Fruit fly (Drosophila melanogaster): Measurements from ENCODE around the gene CG4678.

CG4678 gene

dm6 chrX:16651098-16651497 lies 44.8 kb upstream of the CG4678 start, which contains the start of the genes CG32573 and CG42512 (continued):
- TF ChIP-seq lov (optimal IDR thresholded peaks at IDR 0.05): no peak
- no peak for TF ChIP-seq lov (GFP tag; IDR thresholded peaks at IDR 0.05)
- peak; percentile 49 for TF ChIP-seq HmgZ (tag; optimal IDR thresholded peaks at IDR 0.05)
- no peak for TF ChIP-seq pros (GFP tag; optimal IDR thresholded peaks at IDR 0.05)
- TF ChIP-seq slp2 (GFP tag; optimal IDR thresholded peaks at IDR 0.05): no peak
- TF ChIP-seq CG4424 (GFP tag; optimal IDR thresholded peaks at IDR 0.05): no peak
- no peak for TF ChIP-seq CG4404 (GFP tag; IDR thresholded peaks at IDR 0.05)
- TF ChIP-seq D19B (GFP tag; optimal IDR thresholded peaks at IDR 0.05): no peak
- peak; percentile 69 for TF ChIP-seq zen2 (GFP tag; IDR thresholded peaks at IDR 0.05; ENCODE audit: partially characterized antibody)
- peak; percentile 38 for TF ChIP-seq CTCF (GFP tag; optimal IDR thresholded peaks at IDR 0.05)
- TF ChIP-seq tna (GFP tag; IDR thresholded peaks at IDR 0.05; ENCODE audit: partially characterized antibody): peak; percentile 74
- TF ChIP-seq az2 (GFP tag; optimal IDR thresholded peaks at IDR 0.05): no peak
- TF ChIP-seq CG10321 (GFP tag; IDR thresholded peaks at IDR 0.05): no peak
- TF ChIP-seq CG31224 (GFP tag; IDR thresholded peaks at IDR 0.05): no peak
- no peak for TF ChIP-seq sqz (GFP tag; optimal IDR thresholded peaks at IDR 0.05)
- TF ChIP-seq fd102C (GFP tag; optimal IDR thresholded peaks at IDR 0.05): no peak
- TF ChIP-seq dati (GFP tag; IDR thresholded peaks at IDR 0.05): no peak
- TF ChIP-seq CG15601 (tag; optimal IDR thresholded peaks at IDR 0.05): peak; percentile 24
- no peak for TF ChIP-seq bowl (GFP tag; IDR thresholded peaks at IDR 0.05)
- TF ChIP-seq Hmr (GFP tag; optimal IDR thresholded peaks at IDR 0.05): peak; percentile 19
- no peak for TF ChIP-seq danr (GFP tag; IDR thresholded peaks at IDR 0.05)
- peak; percentile 12 for TF ChIP-seq CG2712 (tag; optimal IDR thresholded peaks at IDR 0.05)
- TF ChIP-seq Sry-δ (GFP tag; optimal IDR thresholded peaks at IDR 0.05): peak; percentile 72
- TF ChIP-seq vnd (GFP tag; IDR thresholded peaks at IDR 0.05; ENCODE audit: partially characterized antibody): 0 out of 3 replicates have a peak, but pooled peaks have one; percentile 52
- no peak for TF ChIP-seq Eip74EF (GFP tag; optimal IDR thresholded peaks at IDR 0.05)
- no peak for TF ChIP-seq Neu2 (GFP tag; optimal IDR thresholded peaks at IDR 0.05; ENCODE audit: borderline replicate concordance)
- TF ChIP-seq CG18476 (GFP tag; optimal IDR thresholded peaks at IDR 0.05): no peak
- peak; percentile 84; the same call in 2 of the 3 replicates for TF ChIP-seq Opbp (GFP tag; IDR thresholded peaks at IDR 0.05; ENCODE audit: partially characterized antibody)
- TF ChIP-seq CG8478 (optimal IDR thresholded peaks at IDR 0.05): no peak
- no peak for TF ChIP-seq en (GFP tag; optimal IDR thresholded peaks at IDR 0.05)
- no peak for TF ChIP-seq CG34376 (GFP tag; optimal IDR thresholded peaks at IDR 0.05)
- peak; percentile 77 for TF ChIP-seq CG9437 (GFP tag; optimal IDR thresholded peaks at IDR 0.05)
- peak; percentile 19 for TF ChIP-seq CG30020 (tag; optimal IDR thresholded peaks at IDR 0.05)
- no peak for TF ChIP-seq dysf (GFP tag; IDR thresholded peaks at IDR 0.05)
- TF ChIP-seq Lim3 (GFP tag; IDR thresholded peaks at IDR 0.05): no peak
- no peak for TF ChIP-seq CG4617 (GFP tag; optimal IDR thresholded peaks at IDR 0.05; ENCODE audit: borderline replicate concordance)
- TF ChIP-seq bbx (GFP tag; IDR thresholded peaks at IDR 0.05; ENCODE audit: partially characterized antibody): peak; percentile 78
- no peak for TF ChIP-seq CG1832 (GFP tag; optimal IDR thresholded peaks at IDR 0.05)
- TF ChIP-seq CG14014 (GFP tag; IDR thresholded peaks at IDR 0.05): no peak
- TF ChIP-seq CG12071 (GFP tag; optimal IDR thresholded peaks at IDR 0.05): no peak
- TF ChIP-seq CG17186 (GFP tag; optimal IDR thresholded peaks at IDR 0.05): no peak
- peak; percentile 71 for TF ChIP-seq CG2116 (GFP tag; optimal IDR thresholded peaks at IDR 0.05)
- peak; percentile 91 for TF ChIP-seq CG10267 (tag; optimal IDR thresholded peaks at IDR 0.05)
- no peak for TF ChIP-seq CG5180 (GFP tag; optimal IDR thresholded peaks at IDR 0.05)
- no peak for TF ChIP-seq Dfd (GFP tag; optimal IDR thresholded peaks at IDR 0.05)
- peak; percentile 6 for TF ChIP-seq sens (GFP tag)
- TF ChIP-seq hbn (GFP tag; IDR thresholded peaks at IDR 0.05; ENCODE audit: partially characterized antibody): peak; percentile 63
- TF ChIP-seq CG9797 (GFP tag; optimal IDR thresholded peaks at IDR 0.05): peak; percentile 78
- peak; percentile 77 for TF ChIP-seq Dref (GFP tag; IDR thresholded peaks at IDR 0.05)
- TF ChIP-seq CG14667 (GFP tag; IDR thresholded peaks at IDR 0.05): no peak
- no peak for TF ChIP-seq jing (GFP tag; optimal IDR thresholded peaks at IDR 0.05)
- TF ChIP-seq eve (GFP tag; optimal IDR thresholded peaks at IDR 0.05): no peak
